2 fruit fly cellular contexts compared by ENCODE assay signal in the genomic region with DNA sequence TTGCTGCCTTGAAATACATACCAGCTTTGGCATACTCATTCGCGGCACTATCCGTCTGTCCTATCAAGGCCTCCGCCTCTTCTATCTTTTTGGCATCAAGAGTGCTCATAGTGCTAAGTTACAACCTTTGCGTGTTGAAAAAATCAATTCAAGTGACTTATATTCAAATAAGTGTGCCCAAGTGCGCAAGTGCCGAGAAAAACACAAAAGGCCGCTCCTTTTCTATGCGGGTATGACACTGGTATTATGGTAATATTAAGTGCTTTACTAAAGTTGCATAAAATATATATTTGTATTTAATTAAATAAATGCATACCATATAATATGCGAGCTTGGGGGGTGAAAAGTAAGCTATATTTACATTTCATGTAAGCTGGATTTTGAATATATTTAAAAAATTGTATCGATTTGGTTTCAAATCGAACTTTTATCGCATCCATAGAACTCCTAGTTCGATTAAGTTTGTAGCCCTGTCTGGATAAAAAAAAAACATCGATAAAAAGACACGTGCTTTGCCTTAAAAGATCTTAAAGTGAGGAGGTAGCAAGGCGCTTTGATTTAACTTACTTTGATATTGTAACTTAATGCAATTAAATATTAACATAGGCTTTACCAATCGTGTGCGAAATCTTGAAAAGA.
TF ChIP-seq lines count a peak whose summit lies in the region.

TSS of gene gammaSnap2 (minus strand) at position 135 of the 639 bp plus-strand sequence.
TSS of gene ATPsynepsilonL (plus strand) at position 508 of the 639 bp plus-strand sequence.

- TF ChIP-seq CTCF in whole organism, embryonic (GFP tag; optimal IDR thresholded peaks at IDR 0.05; lab: Kevin White, UChicago), result no peak

TF ChIP-seq in whole organism, embryonic, 481 proteins besides CTCF, POLR2A, EP300 and RAD21 (continues in another document):
- TF ChIP-seq Dref (GFP tag; IDR thresholded peaks at IDR 0.05; lab: Robert Waterston, UW) (peak; percentile 38; the same call in 1 of the 2 replicates), CG7928 (GFP tag; optimal IDR thresholded peaks at IDR 0.05; lab: Kevin White, UChicago) (peak; percentile 18), CG7963 (GFP tag; IDR thresholded peaks at IDR 0.05; lab: Robert Waterston, UW; ENCODE audit: partially characterized antibody) (no peak), CG15514 (GFP tag; optimal IDR thresholded peaks at IDR 0.05; lab: Kevin White, UChicago) (peak; percentile 97), Hmx (GFP tag; optimal IDR thresholded peaks at IDR 0.05; lab: Kevin White, UChicago) (no peak), row (GFP tag; IDR thresholded peaks at IDR 0.05; lab: Robert Waterston, UW) (0 out of 3 replicates have a peak, but pooled peaks have one; percentile 23), Blimp-1 (GFP tag; optimal IDR thresholded peaks at IDR 0.05; lab: Kevin White, UChicago) (no peak), dan (GFP tag; IDR thresholded peaks at IDR 0.05; lab: Robert Waterston, UW) (no peak), abd-A (tag; optimal IDR thresholded peaks at IDR 0.05; lab: Kevin White, UChicago) (no peak), Dp (GFP tag; optimal IDR thresholded peaks at IDR 0.05; lab: Kevin White, UChicago) (peak; percentile 14), Mes4 (GFP tag; optimal IDR thresholded peaks at IDR 0.05; lab: Kevin White, UChicago) (no peak), phol (tag; optimal IDR thresholded peaks at IDR 0.05; lab: Kevin White, UChicago) (no peak), pzg (GFP tag; optimal IDR thresholded peaks at IDR 0.05; lab: Kevin White, UChicago) (peak; percentile 4), MBD-R2 (GFP tag; IDR thresholded peaks at IDR 0.05; lab: Robert Waterston, UW) (peak; percentile 36; the same call in 1 of the 2 replicates), chinmo (GFP tag; IDR thresholded peaks at IDR 0.05; lab: Robert Waterston, UW; ENCODE audit: partially characterized antibody) (no peak), ab (GFP tag; optimal IDR thresholded peaks at IDR 0.05; lab: Kevin White, UChicago) (no peak), Side (GFP tag; optimal IDR thresholded peaks at IDR 0.05; lab: Kevin White, UChicago) (no peak), CG11456 (GFP tag; IDR thresholded peaks at IDR 0.05; lab: Robert Waterston, UW) (no peak), CG11085 (GFP tag; IDR thresholded peaks at IDR 0.05; lab: Robert Waterston, UW) (no peak), Hr39 (optimal IDR thresholded peaks at IDR 0.05; lab: Kevin White, UChicago) (no peak), CG15479 (GFP tag; optimal IDR thresholded peaks at IDR 0.05; lab: Kevin White, UChicago) (no peak), stwl (tag; optimal IDR thresholded peaks at IDR 0.05; lab: Kevin White, UChicago) (peak; percentile 81), HLH4C (GFP tag; IDR thresholded peaks at IDR 0.05; lab: Robert Waterston, UW; ENCODE audit: partially characterized antibody) (0 out of 3 replicates have a peak, but pooled peaks have one; percentile 26), crol (GFP tag; IDR thresholded peaks at IDR 0.05; lab: Robert Waterston, UW) (no peak), CG8944 (GFP tag; optimal IDR thresholded peaks at IDR 0.05; lab: Kevin White, UChicago) (no peak), onecut (GFP tag; IDR thresholded peaks at IDR 0.05; lab: Robert Waterston, UW) (peak; percentile 89), CG13287 (GFP tag; IDR thresholded peaks at IDR 0.05; lab: Robert Waterston, UW; ENCODE audit: partially characterized antibody) (peak; percentile 41; the same call in 1 of the 2 replicates), BEAF-32 (GFP tag; optimal IDR thresholded peaks at IDR 0.05; lab: Kevin White, UChicago) (peak; percentile 27), Nf-YB (GFP tag; optimal IDR thresholded peaks at IDR 0.05; lab: Kevin White, UChicago) (no peak), Sry-δ (GFP tag; optimal IDR thresholded peaks at IDR 0.05; lab: Kevin White, UChicago) (peak; percentile 4), Dll (GFP tag; IDR thresholded peaks at IDR 0.05; lab: Robert Waterston, UW; ENCODE audit: partially characterized antibody) (0 out of 4 replicates have a peak, but pooled peaks have one; percentile 51), CG12659 (GFP tag; optimal IDR thresholded peaks at IDR 0.05; lab: Kevin White, UChicago) (no peak), gfzf (GFP tag; optimal IDR thresholded peaks at IDR 0.05; lab: Kevin White, UChicago) (peak; percentile 40), btn (GFP tag; optimal IDR thresholded peaks at IDR 0.05; lab: Kevin White, UChicago) (no peak), mld (GFP tag; IDR thresholded peaks at IDR 0.05; lab: Robert Waterston, UW; ENCODE audit: partially characterized antibody) (0 out of 3 replicates have a peak, but pooled peaks have one; percentile 12), B-H2 (GFP tag; optimal IDR thresholded peaks at IDR 0.05; lab: Kevin White, UChicago) (no peak), Spps (tag; optimal IDR thresholded peaks at IDR 0.05; lab: Kevin White, UChicago) (no peak), exex (tag; optimal IDR thresholded peaks at IDR 0.05; lab: Kevin White, UChicago) (no peak), eve (GFP tag; optimal IDR thresholded peaks at IDR 0.05; lab: Kevin White, UChicago) (peak in 1 of 2 experiments; percentile 9)

TF ChIP-seq in whole organism, pupa, 21 proteins besides CTCF, POLR2A, EP300 and RAD21:
- TF ChIP-seq CG12605 (GFP tag; IDR thresholded peaks at IDR 0.05; lab: Robert Waterston, UW) (no peak), CG17806 (tag; optimal IDR thresholded peaks at IDR 0.05; lab: Kevin White, UChicago) (peak; percentile 18)
TF ChIP-seq in whole organism, pupa: peak in this region for 1.
